Worm (Caenorhabditis elegans): ENCODE results near the gene B0303.7.

Gene B0303.7

DNA sequence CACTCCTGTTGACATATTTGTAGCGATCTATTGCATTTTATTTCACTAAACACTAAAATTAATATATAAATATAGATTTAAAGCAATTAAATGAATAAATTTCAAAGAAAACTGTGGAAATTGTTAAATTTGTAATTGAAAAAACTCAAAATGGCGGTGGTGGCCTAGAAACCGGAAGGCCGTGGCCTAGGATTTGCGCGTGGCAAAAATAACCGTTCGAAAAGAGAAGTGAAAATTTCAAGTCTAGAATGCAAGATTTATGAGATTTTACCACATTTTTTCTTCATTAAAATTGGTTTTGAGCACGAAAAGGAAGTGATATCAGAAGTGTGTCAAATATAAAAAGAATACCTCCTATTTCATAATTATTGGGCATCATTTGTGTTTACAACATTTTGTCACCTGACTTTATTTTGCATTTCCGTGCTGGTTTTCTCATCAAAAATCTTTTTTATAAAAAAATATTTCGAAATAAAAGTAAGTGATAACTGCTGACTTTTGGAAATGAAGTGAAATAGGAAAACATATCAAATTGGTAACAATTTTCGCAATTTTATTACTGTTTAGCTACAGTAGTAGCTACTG is 9.7 kb upstream of the B0303.7 start, which contains the start of gene fli-1:
TSS of gene fli-1 (minus strand) at position 58 of the 585 bp plus-strand sequence.
- TF ChIP-seq lin-39 (tag; optimal IDR thresholded peaks at IDR 0.05), result no peak
- no peak for TF ChIP-seq nhr-11 (tag; optimal IDR thresholded peaks at IDR 0.05)
- TF ChIP-seq zag-1 (tag; optimal IDR thresholded peaks at IDR 0.05), result no peak
- no peak for TF ChIP-seq pqm-1 (tag; optimal IDR thresholded peaks at IDR 0.05)
- TF ChIP-seq jun-1 (tag; optimal IDR thresholded peaks at IDR 0.05), result no peak
- no peak for TF ChIP-seq elt-1 (tag; optimal IDR thresholded peaks at IDR 0.05)
- TF ChIP-seq ceh-82 (tag; optimal IDR thresholded peaks at IDR 0.05), result no peak
- no peak for TF ChIP-seq ceh-16 (tag; optimal IDR thresholded peaks at IDR 0.05)
- TF ChIP-seq nhr-28 (tag; optimal IDR thresholded peaks at IDR 0.05), result no peak
- TF ChIP-seq eor-1 (tag; optimal IDR thresholded peaks at IDR 0.05), result no peak
- TF ChIP-seq fkh-10 (GFP tag; optimal IDR thresholded peaks at IDR 0.05), result no peak
- no peak for TF ChIP-seq mml-1 (tag; optimal IDR thresholded peaks at IDR 0.05)
- no peak for TF ChIP-seq fkh-2 (tag; optimal IDR thresholded peaks at IDR 0.05)
- peak; percentile 11 for TF ChIP-seq pha-4 (tag; optimal IDR thresholded peaks at IDR 0.05)
- TF ChIP-seq ztf-11 (tag; optimal IDR thresholded peaks at IDR 0.05), result no peak
- TF ChIP-seq daf-12 (tag; optimal IDR thresholded peaks at IDR 0.05), result no peak
- TF ChIP-seq lin-15B (tag; optimal IDR thresholded peaks at IDR 0.05), result peak; percentile 6
- TF ChIP-seq unc-39 (tag; optimal IDR thresholded peaks at IDR 0.05), result no peak
- no peak for TF ChIP-seq elt-3 (tag; optimal IDR thresholded peaks at IDR 0.05)
- TF ChIP-seq nhr-23 (tag; optimal IDR thresholded peaks at IDR 0.05), result no peak
- TF ChIP-seq skn-1 (tag; optimal IDR thresholded peaks at IDR 0.05), result no peak
- TF ChIP-seq ceh-9 (tag; optimal IDR thresholded peaks at IDR 0.05), result no peak
- no peak for TF ChIP-seq ztf-4 (tag; optimal IDR thresholded peaks at IDR 0.05)
- TF ChIP-seq hmg-11 (tag; optimal IDR thresholded peaks at IDR 0.05), result no peak
- TF ChIP-seq nhr-237 (tag; optimal IDR thresholded peaks at IDR 0.05), result no peak
- no peak for TF ChIP-seq nhr-77 (tag; optimal IDR thresholded peaks at IDR 0.05)
- no peak for TF ChIP-seq egl-5 (tag; optimal IDR thresholded peaks at IDR 0.05)
- no peak for TF ChIP-seq tbx-2 (tag; optimal IDR thresholded peaks at IDR 0.05)
- peak; percentile 24 for TF ChIP-seq nfya-1 (tag; optimal IDR thresholded peaks at IDR 0.05; ENCODE audit: insufficient read depth)
- no peak for TF ChIP-seq aly-2 (tag; optimal IDR thresholded peaks at IDR 0.05)
- TF ChIP-seq egl-27 (tag; optimal IDR thresholded peaks at IDR 0.05), result no peak
- no peak for TF ChIP-seq ceh-28 (tag; optimal IDR thresholded peaks at IDR 0.05)
- TF ChIP-seq nhr-12 (tag; optimal IDR thresholded peaks at IDR 0.05), result no peak
- no peak for TF ChIP-seq nhr-76 (tag; optimal IDR thresholded peaks at IDR 0.05)
- TF ChIP-seq sea-2 (GFP tag; optimal IDR thresholded peaks at IDR 0.05), result no peak
- TF ChIP-seq snpc-4 (tag; optimal IDR thresholded peaks at IDR 0.05), result peak; percentile 14
- no peak for TF ChIP-seq ZK546.5 (tag; optimal IDR thresholded peaks at IDR 0.05)
- peak; percentile 3 for TF ChIP-seq nhr-43 (tag; optimal IDR thresholded peaks at IDR 0.05; ENCODE audit: poor library complexity, severe bottlenecking)

ce11 chrIII:8684421-8684820 is 9.0 kb upstream of the B0303.7 start, which contains the start of gene anmt-1:
anmt-1 (plus strand) TSS chrIII:8684808.
- TF ChIP-seq ceh-9 (tag; optimal IDR thresholded peaks at IDR 0.05) (no peak), lsy-12 (tag; optimal IDR thresholded peaks at IDR 0.05) (no peak), pqm-1 (tag; optimal IDR thresholded peaks at IDR 0.05) (no peak), nhr-237 (tag; optimal IDR thresholded peaks at IDR 0.05) (no peak), mml-1 (tag; optimal IDR thresholded peaks at IDR 0.05) (no peak), nhr-23 (tag; optimal IDR thresholded peaks at IDR 0.05) (no peak), fkh-2 (tag; optimal IDR thresholded peaks at IDR 0.05) (no peak), egl-27 (tag; optimal IDR thresholded peaks at IDR 0.05) (no peak), nhr-28 (tag; optimal IDR thresholded peaks at IDR 0.05) (no peak), snpc-4 (tag; optimal IDR thresholded peaks at IDR 0.05) (no peak), nfya-1 (tag; optimal IDR thresholded peaks at IDR 0.05; ENCODE audit: insufficient read depth) (no peak), nhr-76 (tag; optimal IDR thresholded peaks at IDR 0.05) (no peak)

DNA sequence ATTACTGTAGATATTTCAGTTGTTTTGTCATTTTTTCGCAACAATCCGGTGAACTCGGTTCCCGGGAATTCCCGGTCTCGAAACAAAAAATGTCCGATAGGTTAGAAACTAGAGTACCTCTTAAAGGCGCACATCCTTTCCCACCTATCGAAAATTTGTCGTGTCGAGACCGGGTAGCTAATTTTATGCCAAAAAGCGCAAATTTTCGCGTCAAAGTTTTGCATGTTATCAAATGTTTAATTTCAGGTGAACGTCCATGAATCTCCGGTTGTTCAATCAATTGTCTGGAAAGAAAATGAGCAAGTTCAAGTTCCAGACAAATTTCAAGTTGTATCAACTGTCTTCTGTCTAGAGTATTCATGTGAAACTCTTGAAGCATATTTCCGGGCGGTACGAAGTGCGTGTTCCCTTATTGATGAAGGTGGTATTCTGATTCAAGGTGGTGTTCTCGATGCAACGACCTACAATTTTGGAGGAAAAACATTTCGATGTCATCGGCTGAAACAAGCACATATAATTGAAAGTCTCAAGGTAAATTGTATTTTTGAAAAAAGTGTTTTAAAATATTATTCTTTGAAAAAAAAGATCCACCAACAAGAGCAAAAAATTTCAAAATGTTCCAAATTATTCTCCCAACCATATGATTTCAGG is 7.7 kb upstream of the B0303.7 start:
- TF ChIP-seq ZK546.5 (tag; optimal IDR thresholded peaks at IDR 0.05) (no peak), nhr-28 (tag; optimal IDR thresholded peaks at IDR 0.05) (no peak), nhr-237 (tag; optimal IDR thresholded peaks at IDR 0.05) (no peak), ceh-9 (tag; optimal IDR thresholded peaks at IDR 0.05) (no peak), unc-39 (tag; optimal IDR thresholded peaks at IDR 0.05) (no peak), unc-62 (GFP tag; optimal IDR thresholded peaks at IDR 0.05) (no peak), nhr-43 (tag; optimal IDR thresholded peaks at IDR 0.05; ENCODE audit: poor library complexity, severe bottlenecking) (peak; percentile 71), nhr-23 (tag; optimal IDR thresholded peaks at IDR 0.05) (peak; percentile 20), zag-1 (tag; optimal IDR thresholded peaks at IDR 0.05) (no peak), mml-1 (tag; optimal IDR thresholded peaks at IDR 0.05) (no peak), sea-2 (GFP tag; optimal IDR thresholded peaks at IDR 0.05) (no peak), nhr-12 (tag; optimal IDR thresholded peaks at IDR 0.05) (no peak), lin-15B (tag; optimal IDR thresholded peaks at IDR 0.05) (no peak), egl-27 (tag; optimal IDR thresholded peaks at IDR 0.05) (no peak), nhr-76 (tag; optimal IDR thresholded peaks at IDR 0.05) (no peak), ama-1 (optimal IDR thresholded peaks at IDR 0.05) (peak; percentile 13), elt-2 (tag; optimal IDR thresholded peaks at IDR 0.05) (peak; percentile 28), snpc-4 (tag; optimal IDR thresholded peaks at IDR 0.05) (no peak), pqm-1 (tag; optimal IDR thresholded peaks at IDR 0.05) (no peak), ceh-16 (tag; optimal IDR thresholded peaks at IDR 0.05) (no peak), lin-39 (tag; optimal IDR thresholded peaks at IDR 0.05) (no peak), R02D3.7 (tag; optimal IDR thresholded peaks at IDR 0.05) (no peak), daf-12 (tag; optimal IDR thresholded peaks at IDR 0.05) (no peak)

All from whole organism, L3 larva.